Fruit fly (Drosophila melanogaster) whole organism, prepupa: Measurements from ENCODE around the gene CG10098.

Experiments
- CG10669 ChIP-seq: fragments of 200-800 bp; sonication (Bioruptor generic); optimal IDR thresholded peaks from 3 replicates; lab custom pipeline; 2018; ENCODE audit warnings: missing biosample characterization, mild to moderate bottlenecking, missing genetic modification characterization, moderate library complexity
- CG11762 ChIP-seq: fragments of 200-800 bp; sonication (Bioruptor generic); optimal IDR thresholded peaks from 3 replicates; lab custom pipeline; 2016; ENCODE audit warnings: missing biosample characterization, missing genetic modification characterization; ENCODE audit not compliant: insufficient read depth
- CG11902 ChIP-seq: fragments of 200-800 bp; sonication (Bioruptor generic); optimal IDR thresholded peaks from 3 replicates; lab custom pipeline; 2016; ENCODE audit warnings: missing biosample characterization, missing genetic modification characterization
- CG15336 ChIP-seq: fragments of 200-800 bp; sonication (Bioruptor generic); IDR thresholded peaks from 2 replicates; pipeline ENCODE4 v1.3.6; 2022; ENCODE audit warnings: missing biosample characterization, missing genetic modification characterization
- CG1621 ChIP-seq: fragments of 200-800 bp; sonication (Bioruptor generic); optimal IDR thresholded peaks from 3 replicates; lab custom pipeline; 2018; ENCODE audit warnings: missing biosample characterization, mild to moderate bottlenecking, missing genetic modification characterization
- CG3032 ChIP-seq: fragments of 200-800 bp; optimal IDR thresholded peaks from 2 replicates; lab custom pipeline; 2019; ENCODE audit warnings: missing biosample characterization, mild to moderate bottlenecking, missing genetic modification characterization, moderate library complexity
- CG31627 ChIP-seq: fragments of 200-800 bp; sonication (Bioruptor generic); optimal IDR thresholded peaks from 3 replicates; lab custom pipeline; 2016; ENCODE audit warnings: missing biosample characterization, missing genetic modification characterization
- CG34406 ChIP-seq: fragments of 200-800 bp; sonication (Bioruptor generic); optimal IDR thresholded peaks from 3 replicates; lab custom pipeline; 2016; ENCODE audit warnings: missing biosample characterization, missing genetic modification characterization
- CG3919 ChIP-seq: fragments of 200-800 bp; sonication (Bioruptor generic); optimal IDR thresholded peaks from 3 replicates; lab custom pipeline; 2016; ENCODE audit warnings: missing biosample characterization, missing genetic modification characterization
- CG4318 ChIP-seq: fragments of 200-800 bp; sonication (Bioruptor generic); optimal IDR thresholded peaks from 3 replicates; lab custom pipeline; 2017; ENCODE audit warnings: missing biosample characterization, mild to moderate bottlenecking, missing genetic modification characterization
- CG6163 ChIP-seq: fragments of 200-800 bp; sonication (Bioruptor generic); IDR thresholded peaks from 3 replicates; pipeline ENCODE4 v1.3.6; 2022; ENCODE audit warnings: missing biosample characterization, missing genetic modification characterization
- CG6276 ChIP-seq: fragments of 200-800 bp; sonication (Bioruptor generic); optimal IDR thresholded peaks from 2 replicates; lab custom pipeline; 2017; ENCODE audit warnings: missing biosample characterization, mild to moderate bottlenecking, missing genetic modification characterization
- CG6792 ChIP-seq: fragments of 200-800 bp; sonication (Bioruptor generic); optimal IDR thresholded peaks from 3 replicates; lab custom pipeline; 2016; ENCODE audit warnings: missing biosample characterization, missing genetic modification characterization
- CG6854 ChIP-seq: fragments of 200-800 bp; sonication (Bioruptor generic); optimal IDR thresholded peaks from 2 replicates; lab custom pipeline; 2017; ENCODE audit warnings: missing biosample characterization, mild to moderate bottlenecking, missing genetic modification characterization
- CG8119 ChIP-seq: fragments of 200-800 bp; sonication (Bioruptor generic); IDR thresholded peaks from 3 replicates; pipeline ENCODE4 v1.3.6; 2022; ENCODE audit warnings: missing biosample characterization, missing genetic modification characterization
- CG8632 ChIP-seq: fragments of 200-800 bp; sonication (Bioruptor generic); optimal IDR thresholded peaks from 3 replicates; lab custom pipeline; 2016; ENCODE audit warnings: missing biosample characterization, missing genetic modification characterization
- CG9139 ChIP-seq: fragments of 200-800 bp; sonication (Bioruptor generic); optimal IDR thresholded peaks from 3 replicates; lab custom pipeline; 2017; ENCODE audit warnings: missing biosample characterization, mild to moderate bottlenecking, missing genetic modification characterization
- Eip78C ChIP-seq: fragments of 200-800 bp; sonication (Bioruptor generic); peaks from one replicate; lab custom pipeline; 2016; ENCODE audit warnings: missing biosample characterization, missing genetic modification characterization
- Eip93F ChIP-seq: fragments of 200-800 bp; sonication (Bioruptor generic); optimal IDR thresholded peaks from 2 replicates; lab custom pipeline; 2016; ENCODE audit warnings: missing biosample characterization, mild to moderate bottlenecking, missing genetic modification characterization
- Ets96B ChIP-seq: fragments of 200-800 bp; optimal IDR thresholded peaks from 2 replicates; lab custom pipeline; 2019; ENCODE audit warnings: missing biosample characterization, mild to moderate bottlenecking, missing genetic modification characterization, moderate library complexity
- Gug ChIP-seq: fragments of 200-800 bp; sonication (Bioruptor generic); IDR thresholded peaks from 2 replicates; pipeline ENCODE4 v1.3.6; 2022; ENCODE audit warnings: missing biosample characterization, missing genetic modification characterization
- Hr38 ChIP-seq: sonication (Bioruptor generic); optimal IDR thresholded peaks from 2 replicates; lab custom pipeline; 2016; ENCODE audit warnings: missing biosample characterization, missing genetic modification characterization
- Hr39 ChIP-seq: fragments of 200-800 bp; sonication (Bioruptor generic); optimal IDR thresholded peaks from 2 replicates; lab custom pipeline; 2016; ENCODE audit warnings: missing biosample characterization, missing genetic modification characterization
- Hr4 ChIP-seq: fragments of 200-800 bp; sonication (Bioruptor generic); optimal IDR thresholded peaks from 3 replicates; lab custom pipeline; 2016; ENCODE audit warnings: missing biosample characterization, missing genetic modification characterization
- Lpt ChIP-seq: fragments of 200-800 bp; sonication (Bioruptor generic); optimal IDR thresholded peaks from 3 replicates; lab custom pipeline; 2016; ENCODE audit warnings: missing biosample characterization, missing genetic modification characterization
- OdsH ChIP-seq: fragments of 200-800 bp; sonication (Bioruptor generic); optimal IDR thresholded peaks from 3 replicates; lab custom pipeline; 2016; ENCODE audit warnings: missing biosample characterization, missing genetic modification characterization
- Sox102F ChIP-seq: fragments of 200-800 bp; sonication (Bioruptor generic); optimal IDR thresholded peaks from 2 replicates; lab custom pipeline; 2016; ENCODE audit warnings: missing biosample characterization, mild to moderate bottlenecking, missing genetic modification characterization
- Sox14 ChIP-seq: fragments of 200-800 bp; sonication (Bioruptor generic); optimal IDR thresholded peaks from 3 replicates; lab custom pipeline; 2016; ENCODE audit warnings: missing biosample characterization, missing genetic modification characterization
- acj6 ChIP-seq: fragments of 200-800 bp; sonication (Bioruptor generic); optimal IDR thresholded peaks from 3 replicates; lab custom pipeline; 2016; ENCODE audit warnings: missing biosample characterization, missing genetic modification characterization
- cyc ChIP-seq: fragments of 200-800 bp; sonication (Bioruptor generic); optimal IDR thresholded peaks from 3 replicates; lab custom pipeline; 2016; ENCODE audit warnings: missing biosample characterization, missing genetic modification characterization
- dac ChIP-seq: fragments of 200-800 bp; sonication (Bioruptor generic); optimal IDR thresholded peaks from 2 replicates; lab custom pipeline; 2017; ENCODE audit warnings: missing biosample characterization, mild to moderate bottlenecking, missing genetic modification characterization
- eg ChIP-seq: fragments of 200-800 bp; sonication (Bioruptor generic); IDR thresholded peaks from 3 replicates; pipeline ENCODE4 v1.3.6; 2022; ENCODE audit warnings: missing biosample characterization, missing genetic modification characterization
- esn ChIP-seq: fragments of 200-800 bp; sonication (Bioruptor generic); optimal IDR thresholded peaks from 2 replicates; lab custom pipeline; 2016; ENCODE audit warnings: missing biosample characterization, mild to moderate bottlenecking, missing genetic modification characterization, moderate library complexity
- fd59A ChIP-seq: fragments of 200-800 bp; sonication (Bioruptor generic); optimal IDR thresholded peaks from 2 replicates; lab custom pipeline; 2017; ENCODE audit warnings: missing biosample characterization, mild to moderate bottlenecking, missing genetic modification characterization, missing genetic modification reagents
- fkh ChIP-seq: fragments of 200-800 bp; sonication (Bioruptor generic); optimal IDR thresholded peaks from 3 replicates; lab custom pipeline; 2017; ENCODE audit warnings: missing biosample characterization, mild to moderate bottlenecking, missing genetic modification characterization, moderate library complexity
- lz ChIP-seq: fragments of 200-800 bp; sonication (Bioruptor generic); optimal IDR thresholded peaks from 3 replicates; lab custom pipeline; 2016; ENCODE audit warnings: missing biosample characterization, missing genetic modification characterization
- net ChIP-seq: fragments of 200-800 bp; sonication (Bioruptor generic); optimal IDR thresholded peaks from 3 replicates; lab custom pipeline; 2016; ENCODE audit warnings: missing biosample characterization, missing genetic modification characterization
- pdm3 ChIP-seq: fragments of 200-800 bp; sonication (Bioruptor generic); optimal IDR thresholded peaks from 3 replicates; lab custom pipeline; 2016; ENCODE audit warnings: missing biosample characterization, missing genetic modification characterization
- salr ChIP-seq, 2 experiments: fragments of 200-800 bp; sonication (Bioruptor generic); optimal IDR thresholded peaks; 3 replicates each; lab custom pipeline; 2016 to 2018; ENCODE audit warnings: missing biosample characterization in 2 of 2, missing genetic modification characterization in 2 of 2, mild to moderate bottlenecking in 1 of 2
- spab ChIP-seq: fragments of 200-800 bp; sonication (Bioruptor generic); optimal IDR thresholded peaks from 2 replicates; lab custom pipeline; 2017; ENCODE audit warnings: missing biosample characterization, mild to moderate bottlenecking, missing genetic modification characterization, missing genetic modification reagents
- ss ChIP-seq, 2 experiments: fragments of 200-800 bp; sonication (Bioruptor generic); optimal IDR thresholded peaks; 2 replicates in 1 of 2; 3 replicates in 1 of 2; lab custom pipeline; 2017 to 2018; ENCODE audit warnings: mild to moderate bottlenecking in 2 of 2, missing biosample characterization in 2 of 2, missing genetic modification characterization in 2 of 2, moderate library complexity in 1 of 2
- svp ChIP-seq: fragments of 200-800 bp; sonication (Bioruptor generic); peaks from one replicate; lab custom pipeline; 2016; ENCODE audit warnings: missing biosample characterization, missing genetic modification characterization
- vri ChIP-seq: fragments of 200-800 bp; sonication (Bioruptor generic); optimal IDR thresholded peaks from 3 replicates; lab custom pipeline; 2016; ENCODE audit warnings: missing biosample characterization, mild to moderate bottlenecking, missing genetic modification characterization

CG10098 gene

dm6 chr3R:7091904-7092303 is 32.4 kb upstream of the CG10098 start:
- TF ChIP-seq spab (GFP tag; lab: Kevin White, UChicago) (no peak), Eip78C (GFP tag; lab: Kevin White, UChicago) (peak; percentile 58)

- TF ChIP-seq fd59A (GFP tag; lab: Kevin White, UChicago) (no peak), CG34406 (no peak), acj6 (GFP tag; lab: Kevin White, UChicago) (no peak), OdsH (GFP tag; lab: Kevin White, UChicago) (no peak), Gug (GFP tag; lab: Robert Waterston, UW) (no peak), CG3919 (GFP tag; lab: Kevin White, UChicago) (peak; percentile 43), CG6792 (GFP tag; lab: Kevin White, UChicago) (peak; percentile 7), Eip78C (GFP tag; lab: Kevin White, UChicago) (peak; percentile 81), CG15336 (peak; percentile 14; the same call in 1 of the 2 replicates), CG8632 (GFP tag; lab: Kevin White, UChicago) (peak; percentile 2), esn (GFP tag; lab: Kevin White, UChicago) (peak; percentile 45), net (GFP tag; lab: Kevin White, UChicago) (no peak), CG3032 (tag; lab: Kevin White, UChicago) (peak; percentile 42), ss (GFP tag; optimal IDR thresholded peaks at IDR 0.05; lab: Kevin White, UChicago) (peak in 1 of 2 experiments; percentile 39), CG31627 (GFP tag; lab: Kevin White, UChicago) (peak; percentile 59), CG6163 (no peak), lz (peak; percentile 8)
These were observed 30.8 kb upstream of the CG10098 start for dm6 chr3R:7093592-7093991.

DNA sequence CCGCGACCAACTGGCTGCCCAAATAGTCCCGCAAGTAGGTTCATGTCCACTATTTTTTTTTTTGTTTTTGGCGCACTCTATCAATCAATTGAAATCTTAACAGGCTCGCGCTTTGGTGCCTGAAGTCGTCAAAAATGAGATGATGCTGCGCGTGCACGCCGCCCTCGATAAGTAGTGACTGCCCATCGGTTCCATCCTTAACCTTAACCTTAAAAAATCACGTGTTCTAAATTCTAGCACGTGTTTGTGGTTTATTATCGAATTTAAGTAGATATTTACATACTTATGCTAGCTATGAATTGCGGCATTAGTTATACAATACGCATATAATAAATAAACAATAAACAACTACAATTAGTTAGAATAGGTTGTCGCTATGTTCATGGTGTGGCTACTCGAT is 30.0 kb upstream of the CG10098 start:
- TF ChIP-seq cyc (GFP tag; lab: Kevin White, UChicago) (no peak), CG3919 (GFP tag; lab: Kevin White, UChicago) (no peak), Hr39 (no peak), CG8119 (no peak), Sox14 (GFP tag; lab: Kevin White, UChicago) (no peak), pdm3 (no peak), Ets96B (tag; lab: Kevin White, UChicago) (no peak), svp (GFP tag; lab: Kevin White, UChicago) (no peak), CG11762 (GFP tag; lab: Kevin White, UChicago) (no peak), salr (GFP tag; optimal IDR thresholded peaks at IDR 0.05; lab: Kevin White, UChicago) (no peak), CG9139 (GFP tag; lab: Kevin White, UChicago) (no peak)

DNA sequence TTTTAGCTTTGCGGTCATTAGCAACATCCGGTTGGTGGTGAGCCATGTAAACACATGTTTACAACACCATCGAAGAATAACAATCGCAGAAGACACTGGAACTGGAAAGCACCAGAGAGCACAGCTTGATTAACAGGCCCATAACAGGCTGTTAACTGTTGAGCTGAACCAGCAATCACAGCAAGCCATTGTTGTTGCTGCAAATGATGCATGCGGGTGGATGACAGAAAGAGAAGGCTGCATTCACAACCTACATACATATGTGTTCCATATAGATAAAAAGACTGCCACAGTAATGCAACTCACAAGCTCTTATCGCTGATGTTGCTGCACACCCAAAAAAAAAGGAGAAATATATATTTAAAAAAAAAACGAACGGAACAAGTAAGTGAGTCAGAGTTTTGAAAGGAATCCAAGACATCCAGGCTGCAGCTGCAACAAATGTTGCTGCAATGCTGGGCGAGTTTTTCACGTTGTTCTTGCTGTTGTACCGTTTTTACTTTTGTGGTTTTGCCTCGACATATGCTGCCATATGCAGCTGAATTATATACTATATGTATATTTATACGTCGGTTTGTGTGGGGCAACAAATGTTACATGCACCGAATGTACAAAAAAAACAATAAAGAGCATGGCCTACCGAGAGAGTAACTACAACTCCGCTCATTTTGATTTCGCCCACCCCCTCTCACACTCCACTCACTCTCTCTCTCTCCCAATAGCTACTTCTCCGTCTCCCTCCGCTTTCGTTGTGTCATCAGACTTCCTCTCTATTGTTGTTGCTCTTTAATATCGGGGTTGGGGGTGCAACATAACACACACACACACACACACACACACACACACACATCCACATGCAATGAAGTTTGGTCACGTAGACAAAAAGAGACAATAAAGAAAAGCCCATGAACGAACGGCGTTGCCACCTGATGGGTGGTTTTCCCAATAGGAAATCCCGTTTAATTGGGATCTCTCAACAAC is 21.2 kb upstream of the CG10098 start:
- TF ChIP-seq Ets96B (tag; lab: Kevin White, UChicago) (peak; percentile 23), vri (GFP tag; lab: Kevin White, UChicago) (peak; percentile 8), Eip93F (peak; percentile 78), fd59A (GFP tag; lab: Kevin White, UChicago) (no peak), CG9139 (GFP tag; lab: Kevin White, UChicago) (peak; percentile 24), net (GFP tag; lab: Kevin White, UChicago) (peak; percentile 5), CG11902 (GFP tag; lab: Kevin White, UChicago) (no peak), fkh (GFP tag; lab: Kevin White, UChicago) (peak; percentile 78), eg (0 out of 3 replicates have a peak, but pooled peaks have one; percentile 29), Lpt (GFP tag; lab: Kevin White, UChicago) (peak; percentile 64), CG6854 (GFP tag; lab: Kevin White, UChicago) (peak; percentile 8), Hr4 (GFP tag; lab: Kevin White, UChicago) (no peak), CG1621 (peak; percentile 24), Hr38 (GFP tag; lab: Kevin White, UChicago) (no peak), CG4318 (GFP tag; lab: Kevin White, UChicago) (no peak), Sox102F (GFP tag; lab: Kevin White, UChicago) (peak; percentile 11), dac (GFP tag; lab: Kevin White, UChicago) (no peak), ss (GFP tag; optimal IDR thresholded peaks at IDR 0.05; lab: Kevin White, UChicago) (peak; percentile 40 to 57), CG8119 (peak; percentile 41; the same call in 2 of the 3 replicates), svp (GFP tag; lab: Kevin White, UChicago) (peak; percentile 60), pdm3 (no peak), CG6276 (GFP tag; lab: Kevin White, UChicago) (no peak), CG10669 (no peak)
